Fruit fly (Drosophila melanogaster): ENCODE measurements around the gene Crk.

- TF ChIP-seq CTCF (optimal IDR thresholded peaks at IDR 0.05) (no peak), CG8478 (optimal IDR thresholded peaks at IDR 0.05) (no peak)
Measured at dm6 chr4:231185-231584, 21.2 kb downstream of the Crk start.
